Worm (Caenorhabditis elegans) whole organism, midembryonic: ENCODE measurements around the gene cox-15.

Experiments
- cog-1 ChIP-seq: sonication (generic microtip); optimal IDR thresholded peaks from 2 replicates; lab custom pipeline; 2016; ENCODE audit warnings: missing genetic modification characterization, missing compliant biosample characterization
- flt-1 ChIP-seq: fragments of 200-800 bp; sonication (Bioruptor generic); IDR thresholded peaks from 2 replicates; pipeline ENCODE4 v1.3.6; 2022; ENCODE audit warnings: missing genetic modification characterization, missing compliant biosample characterization
- klf-2 ChIP-seq: fragments of 200-800 bp; sonication (Bioruptor generic); conservative IDR thresholded peaks from 2 replicates; pipeline ENCODE4 v1.3.6; 2022; ENCODE audit warnings: missing genetic modification reagents, missing genetic modification characterization, missing compliant biosample characterization
- ref-1 ChIP-seq: fragments of 200-800 bp; sonication (Bioruptor generic); conservative IDR thresholded peaks from 2 replicates; pipeline ENCODE4 v1.3.6; 2022; ENCODE audit warnings: missing genetic modification reagents, missing genetic modification characterization, missing compliant biosample characterization
- tab-1 ChIP-seq: fragments of 200-800 bp; sonication (Bioruptor generic); IDR thresholded peaks from 2 replicates; pipeline ENCODE4 v1.3.6; 2022; ENCODE audit warnings: missing genetic modification characterization, missing compliant biosample characterization
- ztf-23 ChIP-seq: fragments of 200-800 bp; sonication (Bioruptor generic); IDR thresholded peaks from 2 replicates; pipeline ENCODE4 v1.3.6; 2022; ENCODE audit warnings: missing genetic modification reagents, missing genetic modification characterization, missing compliant biosample characterization

DNA sequence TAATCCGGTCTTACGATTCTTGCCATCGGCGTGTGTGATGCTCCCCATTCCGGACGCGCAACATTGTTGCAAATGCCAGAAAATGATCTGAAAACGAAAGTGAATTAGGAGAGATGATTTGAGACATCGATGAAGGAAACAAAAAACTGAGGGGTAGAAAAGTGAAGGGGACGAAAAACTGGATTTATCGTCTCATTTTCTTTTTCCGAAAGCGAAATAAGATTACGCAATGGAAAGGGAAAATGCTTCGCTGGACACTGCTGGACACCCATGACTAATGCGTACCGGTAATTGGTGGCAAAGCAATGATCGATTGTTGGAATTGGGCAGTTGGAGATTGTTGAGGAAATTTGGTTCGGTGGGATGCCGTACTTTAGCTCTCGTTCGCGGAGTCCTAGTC, 11.8 kb upstream of the cox-15 start:
- no peak for TF ChIP-seq cog-1 (tag; lab: Kevin White, UChicago)
- no peak for TF ChIP-seq tab-1 (GFP tag; lab: Robert Waterston, UW)
- no peak for TF ChIP-seq klf-2 (GFP tag; lab: Robert Waterston, UW)
- TF ChIP-seq flt-1, result no peak
- TF ChIP-seq ref-1 (GFP tag; lab: Robert Waterston, UW), result no peak
- no peak for TF ChIP-seq ztf-23 (GFP tag; lab: Robert Waterston, UW)
